Fruit fly (Drosophila melanogaster): ENCODE results near the gene CG12278.

dm6 chr3R:21065010-21065695 is 21.3 kb downstream of the CG12278 start, which contains the start of gene AnxB9:
- TF ChIP-seq da (GFP tag; optimal IDR thresholded peaks at IDR 0.05): no peak
- TF ChIP-seq Rx (GFP tag; IDR thresholded peaks at IDR 0.05): no peak
- no peak for TF ChIP-seq CG3281 (GFP tag; optimal IDR thresholded peaks at IDR 0.05)
- no peak for TF ChIP-seq z (GFP tag; IDR thresholded peaks at IDR 0.05)
- no peak for TF ChIP-seq fd96Cb (tag; optimal IDR thresholded peaks at IDR 0.05)
- TF ChIP-seq CG7372 (GFP tag; IDR thresholded peaks at IDR 0.05): no peak
- peak; percentile 39; the same call in 2 of the 3 replicates for TF ChIP-seq zen2 (GFP tag; IDR thresholded peaks at IDR 0.05; ENCODE audit: partially characterized antibody)
